Fruit fly (Drosophila melanogaster): ENCODE data around the gene Ada.

The Ada gene

dm6 chr3R:9019689-9020138, 45.3 kb upstream of the Ada start, which contains the start of gene tgo (continued):
- TF ChIP-seq hkb (optimal IDR thresholded peaks at IDR 0.05): no peak
- no peak for TF ChIP-seq hkb (GFP tag; IDR thresholded peaks at IDR 0.05)
- TF ChIP-seq fd96Cb (tag; optimal IDR thresholded peaks at IDR 0.05): no peak
- no peak for TF ChIP-seq CG15073 (GFP tag; optimal IDR thresholded peaks at IDR 0.05)
- TF ChIP-seq CG34376 (GFP tag; optimal IDR thresholded peaks at IDR 0.05): peak; percentile 62
- TF ChIP-seq sens-2 (GFP tag; IDR thresholded peaks at IDR 0.05): no peak
- no peak for TF ChIP-seq pan (optimal IDR thresholded peaks at IDR 0.05)
- no peak for TF ChIP-seq pan (GFP tag; optimal IDR thresholded peaks at IDR 0.05 in 1 of 2, IDR thresholded peaks at IDR 0.05 in 1 of 2)
- no peak for TF ChIP-seq zen (tag; optimal IDR thresholded peaks at IDR 0.05)
- no peak for TF ChIP-seq CG15479 (GFP tag; optimal IDR thresholded peaks at IDR 0.05)
- peak; percentile 46 for TF ChIP-seq CG2712 (tag; optimal IDR thresholded peaks at IDR 0.05)
- TF ChIP-seq CG8924 (tag; optimal IDR thresholded peaks at IDR 0.05): peak; percentile 29
- peak; percentile 98 for TF ChIP-seq Myb (GFP tag; optimal IDR thresholded peaks at IDR 0.05)
- no peak for TF ChIP-seq D19B (GFP tag; optimal IDR thresholded peaks at IDR 0.05)
- TF ChIP-seq CG18011 (GFP tag; optimal IDR thresholded peaks at IDR 0.05): no peak
- TF ChIP-seq CG2120 (GFP tag; optimal IDR thresholded peaks at IDR 0.05): peak; percentile 4
- TF ChIP-seq Meics (GFP tag; optimal IDR thresholded peaks at IDR 0.05): no peak
- TF ChIP-seq Dref (GFP tag; IDR thresholded peaks at IDR 0.05): peak; percentile 89
- TF ChIP-seq ara (GFP tag; IDR thresholded peaks at IDR 0.05): no peak
- TF ChIP-seq eyg (GFP tag; optimal IDR thresholded peaks at IDR 0.05): no peak
- TF ChIP-seq B-H1 (GFP tag; IDR thresholded peaks at IDR 0.05): no peak; the same call in 2 of the 3 replicates
- no peak for TF ChIP-seq dpn (GFP tag; optimal IDR thresholded peaks at IDR 0.05)
- no peak for TF ChIP-seq corto (GFP tag; optimal IDR thresholded peaks at IDR 0.05)
- TF ChIP-seq sob (GFP tag; IDR thresholded peaks at IDR 0.05): no peak
- no peak for TF ChIP-seq br (optimal IDR thresholded peaks at IDR 0.05)
- no peak for TF ChIP-seq Side (GFP tag; optimal IDR thresholded peaks at IDR 0.05)
- TF ChIP-seq CG34422 (GFP tag; IDR thresholded peaks at IDR 0.05): peak; percentile 83; the same call in 1 of the 3 replicates
- TF ChIP-seq yki (optimal IDR thresholded peaks at IDR 0.05): no peak
- no peak for TF ChIP-seq pnt (GFP tag; optimal IDR thresholded peaks at IDR 0.05)
- peak; percentile 47; the same call in 1 of the 3 replicates for TF ChIP-seq knrl (GFP tag; IDR thresholded peaks at IDR 0.05; ENCODE audit: partially characterized antibody)
- peak; percentile 90 for TF ChIP-seq gfzf (GFP tag; optimal IDR thresholded peaks at IDR 0.05)
- peak; percentile 45 for TF ChIP-seq CG17829 (tag; optimal IDR thresholded peaks at IDR 0.05)
- no peak for TF ChIP-seq Sry-β (GFP tag; optimal IDR thresholded peaks at IDR 0.05)
- peak; percentile 74 for TF ChIP-seq CG34224 (GFP tag; IDR thresholded peaks at IDR 0.05; ENCODE audit: partially characterized antibody)
- no peak for TF ChIP-seq Xrp1 (GFP tag; IDR thresholded peaks at IDR 0.05)
- peak; percentile 13 for TF ChIP-seq CG33557 (GFP tag; optimal IDR thresholded peaks at IDR 0.05)
- peak; percentile 88 for TF ChIP-seq sens (GFP tag)
- no peak for TF ChIP-seq CG6654 (GFP tag; optimal IDR thresholded peaks at IDR 0.05)
- no peak for TF ChIP-seq CG6272 (GFP tag; IDR thresholded peaks at IDR 0.05)
- no peak for TF ChIP-seq vfl (GFP tag; optimal IDR thresholded peaks at IDR 0.05)
- TF ChIP-seq jumu (GFP tag; optimal IDR thresholded peaks at IDR 0.05): no peak
- TF ChIP-seq CG5953 (GFP tag; IDR thresholded peaks at IDR 0.05): no peak
- no peak for TF ChIP-seq CG12219 (GFP tag; optimal IDR thresholded peaks at IDR 0.05)
- TF ChIP-seq Mad (GFP tag; optimal IDR thresholded peaks at IDR 0.05): peak; percentile 11
- peak; percentile 80 for TF ChIP-seq CG14710 (tag; optimal IDR thresholded peaks at IDR 0.05)
- TF ChIP-seq CG11398 (GFP tag; optimal IDR thresholded peaks at IDR 0.05): no peak
- no peak for TF ChIP-seq MTF-1 (GFP tag; optimal IDR thresholded peaks at IDR 0.05; ENCODE audit: borderline replicate concordance)
- no peak for TF ChIP-seq CG15011 (GFP tag; optimal IDR thresholded peaks at IDR 0.05)
- TF ChIP-seq CG3163 (GFP tag; optimal IDR thresholded peaks at IDR 0.05): no peak
- TF ChIP-seq CG17385 (GFP tag; optimal IDR thresholded peaks at IDR 0.05): no peak
- TF ChIP-seq CG9437 (GFP tag; optimal IDR thresholded peaks at IDR 0.05): no peak
- TF ChIP-seq CG12071 (GFP tag; optimal IDR thresholded peaks at IDR 0.05): no peak
- TF ChIP-seq al (GFP tag; IDR thresholded peaks at IDR 0.05): no peak
